Worm (Caenorhabditis elegans): ENCODE measurements around the gene C49C8.5.

The C49C8.5 gene

ce11 chrIV:8608204-8608603 lies 45.3 kb downstream of the C49C8.5 start:
- no peak for TF ChIP-seq unc-62 (GFP tag; optimal IDR thresholded peaks at IDR 0.05)

- no peak for TF ChIP-seq unc-62 (GFP tag; optimal IDR thresholded peaks at IDR 0.05)
Observed at ce11 chrIV:8605217-8605616, 48.2 kb downstream of the C49C8.5 start.

ce11 chrIV:8602877-8603276 lies 50.6 kb downstream of the C49C8.5 start, which contains the start of gene Y59H11AR.10:
Y59H11AR.10 (plus strand) TSS chrIV:8603177.
- TF ChIP-seq unc-62 (GFP tag; optimal IDR thresholded peaks at IDR 0.05): no peak

- no peak for TF ChIP-seq unc-62 (GFP tag; optimal IDR thresholded peaks at IDR 0.05)
Observed at ce11 chrIV:8600712-8601330, 52.6 kb downstream of the C49C8.5 start, which contains the start of gene Y59H11AR.4. Y59H11AR.4 (minus strand) TSS chrIV:8600762.

Data from whole organism, dauer.